Fruit fly (Drosophila melanogaster): ENCODE measurements around the gene CG42540.

- TF ChIP-seq psq (optimal IDR thresholded peaks at IDR 0.05) (no peak), h (optimal IDR thresholded peaks at IDR 0.05) (no peak), ttk (optimal IDR thresholded peaks at IDR 0.05) (no peak), Myc (optimal IDR thresholded peaks at IDR 0.05) (no peak)
These were observed 9.2 kb upstream of the CG42540 start for dm6 chr3L:4546650-4547049.

Measured in Kc167 (cell line).